Fruit fly (Drosophila melanogaster): Measurements from ENCODE around the gene COX6CL.

Gene COX6CL

DNA sequence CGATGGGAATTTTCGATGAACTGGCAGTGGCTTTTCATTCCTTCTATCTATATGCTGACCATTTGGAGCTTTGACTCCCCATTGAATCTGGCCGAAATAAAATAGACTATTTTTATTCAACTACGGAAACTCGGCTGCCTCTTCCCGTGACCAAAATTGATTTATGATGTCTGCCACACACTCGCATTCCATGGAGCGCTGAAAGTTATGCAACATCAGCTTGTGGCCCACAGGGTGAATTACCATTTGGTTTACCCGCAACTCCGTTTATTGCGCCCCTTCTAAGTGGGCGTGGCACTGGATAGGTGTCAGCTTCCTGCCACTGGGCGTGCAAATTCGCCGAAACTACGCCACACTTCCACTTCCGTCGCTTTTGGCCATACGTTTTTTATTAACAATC lies 25.1 kb downstream of the COX6CL start:
- TF ChIP-seq fd85E (GFP tag; optimal IDR thresholded peaks at IDR 0.05) (no peak), CG15336 (GFP tag; IDR thresholded peaks at IDR 0.05) (no peak), CG6163 (GFP tag; IDR thresholded peaks at IDR 0.05) (no peak), CG9139 (GFP tag; optimal IDR thresholded peaks at IDR 0.05) (no peak), CG6276 (GFP tag; optimal IDR thresholded peaks at IDR 0.05) (no peak), CG31627 (GFP tag; optimal IDR thresholded peaks at IDR 0.05) (no peak), CG11294 (GFP tag; IDR thresholded peaks at IDR 0.05) (no peak), CG34406 (GFP tag; optimal IDR thresholded peaks at IDR 0.05) (no peak), spab (GFP tag; optimal IDR thresholded peaks at IDR 0.05) (no peak), CG6808 (GFP tag; optimal IDR thresholded peaks at IDR 0.05) (no peak), cyc (GFP tag; optimal IDR thresholded peaks at IDR 0.05) (no peak), OdsH (GFP tag; optimal IDR thresholded peaks at IDR 0.05) (no peak), Smox (GFP tag; optimal IDR thresholded peaks at IDR 0.05) (no peak), Lpt (GFP tag; optimal IDR thresholded peaks at IDR 0.05) (no peak), dac (GFP tag; optimal IDR thresholded peaks at IDR 0.05) (no peak), CG7368 (GFP tag; optimal IDR thresholded peaks at IDR 0.05) (no peak), achi (GFP tag; optimal IDR thresholded peaks at IDR 0.05) (no peak), Hr4 (GFP tag; optimal IDR thresholded peaks at IDR 0.05) (no peak)

DNA sequence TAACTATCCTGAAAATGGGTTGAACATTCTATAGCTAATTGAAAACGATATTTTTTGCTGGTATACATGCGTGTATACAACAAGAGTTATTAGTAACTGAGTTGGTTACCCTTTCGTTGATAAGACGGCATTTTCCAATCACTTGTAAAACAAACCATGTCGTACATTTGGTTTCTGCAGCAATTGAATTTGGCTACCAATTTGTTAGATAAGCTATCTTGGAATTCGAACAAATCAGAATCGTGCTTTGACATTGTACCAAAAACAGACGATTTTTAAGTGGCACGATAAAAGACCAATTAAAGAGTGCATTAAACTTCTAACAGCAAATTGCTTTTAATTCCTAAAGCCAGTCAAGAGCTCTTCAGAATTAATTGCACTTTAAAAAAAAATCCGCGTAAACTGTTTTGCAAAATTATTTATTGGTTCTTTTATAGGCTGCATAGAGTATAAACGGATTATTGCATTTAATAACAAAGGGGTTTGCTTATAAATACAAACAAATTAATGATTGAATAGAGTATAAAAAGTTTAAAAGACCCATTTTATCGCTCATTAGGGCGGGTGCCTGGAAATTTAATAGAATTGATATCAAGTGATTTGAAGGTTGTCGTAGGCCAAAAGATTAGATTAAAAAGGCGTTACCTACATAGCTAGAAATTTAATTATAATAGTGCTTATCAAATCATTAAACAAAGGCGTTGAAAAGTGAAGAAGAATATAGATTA lies 27.3 kb downstream of the COX6CL start:
- TF ChIP-seq Met (GFP tag; optimal IDR thresholded peaks at IDR 0.05) (no peak), Sox14 (GFP tag; optimal IDR thresholded peaks at IDR 0.05) (no peak), CG6276 (GFP tag; optimal IDR thresholded peaks at IDR 0.05) (no peak), cyc (GFP tag; optimal IDR thresholded peaks at IDR 0.05) (no peak), CG6792 (GFP tag; optimal IDR thresholded peaks at IDR 0.05) (no peak), fkh (GFP tag; optimal IDR thresholded peaks at IDR 0.05) (no peak), Gug (GFP tag; IDR thresholded peaks at IDR 0.05) (no peak), CG11762 (GFP tag; optimal IDR thresholded peaks at IDR 0.05; ENCODE audit: insufficient read depth) (no peak), pdm3 (GFP tag; optimal IDR thresholded peaks at IDR 0.05) (no peak), Ets21C (GFP tag; optimal IDR thresholded peaks at IDR 0.05) (no peak), CG6163 (GFP tag; IDR thresholded peaks at IDR 0.05) (no peak), CG10669 (GFP tag; optimal IDR thresholded peaks at IDR 0.05) (no peak)

DNA sequence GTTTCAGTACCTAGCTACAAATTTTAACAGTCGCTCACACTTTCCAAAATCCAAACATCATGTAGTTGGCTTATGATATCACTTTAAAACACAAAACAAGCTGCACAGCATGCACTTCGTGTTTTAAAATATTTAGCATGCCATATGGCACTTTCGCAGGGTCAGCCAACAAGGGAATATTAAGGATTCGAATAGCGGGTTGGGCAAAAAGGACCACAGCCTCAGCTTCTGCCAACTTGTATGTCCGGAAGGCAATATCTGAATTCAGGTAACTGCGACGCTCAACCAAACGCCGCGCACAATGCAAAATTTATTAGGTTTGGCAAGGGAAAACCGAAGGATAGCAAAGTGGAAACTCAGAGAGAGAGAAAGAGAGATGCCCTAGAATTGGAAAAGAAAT lies 29.0 kb downstream of the COX6CL start:
- TF ChIP-seq topi (GFP tag; optimal IDR thresholded peaks at IDR 0.05) = no peak
- TF ChIP-seq CG6854 (GFP tag; optimal IDR thresholded peaks at IDR 0.05) = no peak

DNA sequence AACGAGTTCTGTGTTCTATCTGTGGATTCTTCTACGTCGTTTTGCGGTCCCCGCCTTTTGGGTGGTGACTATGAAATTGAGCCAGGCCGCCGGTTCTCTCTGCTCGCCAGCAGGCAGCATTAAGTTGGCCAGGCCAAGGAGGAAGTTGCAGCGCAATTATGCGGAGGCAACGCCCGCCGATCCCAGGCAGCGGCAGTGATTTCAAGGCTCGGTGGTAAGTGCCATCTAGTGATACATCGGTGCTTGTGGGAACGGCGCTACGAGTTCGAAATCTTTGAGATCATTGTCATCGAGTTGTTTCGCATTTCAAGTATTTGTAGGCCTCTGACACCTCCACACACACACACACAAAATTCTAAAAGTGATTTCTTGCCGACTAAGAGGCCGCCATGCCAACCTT lies 34.5 kb downstream of the COX6CL start, which contains the start of gene CG31913:
Gene CG31913 (plus strand): TSS at position 301 of the 400 bp plus-strand sequence.
- no peak for TF ChIP-seq CG11902 (GFP tag; optimal IDR thresholded peaks at IDR 0.05)
- TF ChIP-seq CG7368 (GFP tag; optimal IDR thresholded peaks at IDR 0.05) = no peak
- TF ChIP-seq topi (GFP tag; optimal IDR thresholded peaks at IDR 0.05) = no peak
- no peak for TF ChIP-seq dsx (GFP tag; optimal IDR thresholded peaks at IDR 0.05; ENCODE audit: poor library complexity, severe bottlenecking)
- no peak for TF ChIP-seq cyc (GFP tag; optimal IDR thresholded peaks at IDR 0.05)
- no peak for TF ChIP-seq CG4318 (GFP tag; optimal IDR thresholded peaks at IDR 0.05)
- TF ChIP-seq lz (GFP tag; optimal IDR thresholded peaks at IDR 0.05) = no peak
- no peak for TF ChIP-seq CG31627 (GFP tag; optimal IDR thresholded peaks at IDR 0.05)
- no peak for TF ChIP-seq Met (GFP tag; optimal IDR thresholded peaks at IDR 0.05)

DNA sequence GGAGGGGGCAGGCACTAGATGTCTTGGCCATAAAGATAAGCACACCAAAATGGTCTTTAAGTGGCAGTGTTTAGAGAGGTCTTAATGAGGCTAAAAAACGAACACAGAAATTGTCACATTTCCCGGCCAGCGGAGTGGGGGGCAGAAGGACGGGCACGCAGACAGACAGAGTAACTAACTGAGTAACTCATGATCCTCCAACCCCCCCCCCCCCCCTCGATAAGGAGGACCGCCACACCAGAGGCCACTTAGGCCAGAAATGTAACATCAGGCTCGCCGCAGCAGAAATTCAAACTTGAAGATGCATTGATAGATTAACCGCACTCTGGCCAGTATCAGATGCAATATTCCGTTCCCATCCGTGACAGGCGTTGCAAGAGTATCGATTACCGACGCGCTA lies 35.4 kb downstream of the COX6CL start:
- no peak for TF ChIP-seq CG1621 (tag; optimal IDR thresholded peaks at IDR 0.05)
- TF ChIP-seq CG15336 (GFP tag; IDR thresholded peaks at IDR 0.05) = no peak
- TF ChIP-seq cyc (GFP tag; optimal IDR thresholded peaks at IDR 0.05) = no peak
- TF ChIP-seq lz (GFP tag; optimal IDR thresholded peaks at IDR 0.05) = no peak
- no peak for TF ChIP-seq CG10631 (GFP tag; optimal IDR thresholded peaks at IDR 0.05)
- TF ChIP-seq CG6163 (GFP tag; IDR thresholded peaks at IDR 0.05) = no peak
- no peak for TF ChIP-seq vri (GFP tag; optimal IDR thresholded peaks at IDR 0.05)
- TF ChIP-seq eg (GFP tag; IDR thresholded peaks at IDR 0.05) = no peak
- TF ChIP-seq CG9139 (GFP tag; optimal IDR thresholded peaks at IDR 0.05) = no peak
- TF ChIP-seq CG6808 (GFP tag; optimal IDR thresholded peaks at IDR 0.05) = no peak
- no peak for TF ChIP-seq OdsH (GFP tag; optimal IDR thresholded peaks at IDR 0.05)
- no peak for TF ChIP-seq Sox14 (GFP tag; optimal IDR thresholded peaks at IDR 0.05)
- TF ChIP-seq Ets96B (tag; optimal IDR thresholded peaks at IDR 0.05) = no peak
- no peak for TF ChIP-seq Gug (GFP tag; IDR thresholded peaks at IDR 0.05)
- no peak for TF ChIP-seq CG6854 (GFP tag; optimal IDR thresholded peaks at IDR 0.05)
- no peak for TF ChIP-seq CG8319 (GFP tag; optimal IDR thresholded peaks at IDR 0.05)
- TF ChIP-seq Hr4 (GFP tag; optimal IDR thresholded peaks at IDR 0.05) = no peak
